Fruit fly (Drosophila melanogaster): ENCODE measurements around the gene Cdc7.

- TF ChIP-seq Dfd (GFP tag; optimal IDR thresholded peaks at IDR 0.05), result no peak
- no peak for TF ChIP-seq usp (GFP tag; optimal IDR thresholded peaks at IDR 0.05)
- TF ChIP-seq h (GFP tag; optimal IDR thresholded peaks at IDR 0.05), result no peak
- no peak for TF ChIP-seq br (GFP tag; optimal IDR thresholded peaks at IDR 0.05)
- no peak for TF ChIP-seq lola (GFP tag; optimal IDR thresholded peaks at IDR 0.05)
- no peak for TF ChIP-seq CG9705 (GFP tag; optimal IDR thresholded peaks at IDR 0.05)
- no peak for TF ChIP-seq brk (GFP tag; optimal IDR thresholded peaks at IDR 0.05)
- TF ChIP-seq Dif (GFP tag; optimal IDR thresholded peaks at IDR 0.05; ENCODE audit: partially characterized antibody), result no peak
- TF ChIP-seq Vsx2 (GFP tag; optimal IDR thresholded peaks at IDR 0.05; ENCODE audit: partially characterized antibody), result no peak
Observed at dm6 chrX:6679502-6679810, 25.1 kb downstream of the Cdc7 start.

All from whole organism, wandering third instar larva.